Worm (Caenorhabditis elegans): ENCODE data around the gene C14C10.1.
A peak's percentile ranks its signal among the peaks of the same experiment; 100 is the strongest.

The C14C10.1 gene

DNA sequence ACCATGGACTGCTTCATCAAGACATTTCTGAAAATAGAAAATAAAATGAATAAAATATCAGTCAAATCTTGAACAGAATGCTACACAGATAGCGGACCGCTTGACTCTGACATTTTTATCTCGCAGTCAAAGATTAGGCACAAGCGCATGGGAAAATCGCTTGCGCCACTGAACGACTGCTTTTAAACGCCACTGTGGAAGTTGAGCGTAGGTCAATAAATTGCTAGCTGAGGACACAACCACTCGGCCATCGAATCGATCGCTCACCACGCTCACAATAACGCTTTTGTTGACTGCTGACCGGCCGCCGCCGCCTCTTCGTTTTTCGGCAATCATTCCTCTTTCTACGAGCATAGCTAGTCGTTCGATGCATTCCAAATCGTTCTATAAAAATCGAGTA lies 8.7 kb downstream of the C14C10.1 start (continued):
- no peak for TF ChIP-seq nhr-6 (tag; optimal IDR thresholded peaks at IDR 0.05)
- no peak for TF ChIP-seq ztf-11 (tag; optimal IDR thresholded peaks at IDR 0.05)
- TF ChIP-seq nhr-12 (tag; optimal IDR thresholded peaks at IDR 0.05): no peak
- no peak for TF ChIP-seq skn-1 (tag; optimal IDR thresholded peaks at IDR 0.05)
- no peak for TF ChIP-seq blmp-1 (tag; optimal IDR thresholded peaks at IDR 0.05; ENCODE audit: insufficient read depth)
- TF ChIP-seq dmd-4 (tag; optimal IDR thresholded peaks at IDR 0.05): no peak
- TF ChIP-seq sem-4 (tag; optimal IDR thresholded peaks at IDR 0.05): no peak
- TF ChIP-seq lsy-2 (tag; optimal IDR thresholded peaks at IDR 0.05): peak in 1 of 2 experiments; percentile 41
- TF ChIP-seq nhr-77 (tag; optimal IDR thresholded peaks at IDR 0.05): no peak
- no peak for TF ChIP-seq unc-55 (GFP tag; optimal IDR thresholded peaks at IDR 0.05)
- no peak for TF ChIP-seq ztf-1 (GFP tag; conservative IDR thresholded peaks at IDR 0.05)
- TF ChIP-seq ceh-82 (tag; optimal IDR thresholded peaks at IDR 0.05): no peak
- peak; percentile 55 for TF ChIP-seq sma-3 (GFP tag; optimal IDR thresholded peaks at IDR 0.05)
- TF ChIP-seq Y55F3AM.14 (GFP tag; optimal IDR thresholded peaks at IDR 0.05): no peak
- TF ChIP-seq nhr-237 (tag; optimal IDR thresholded peaks at IDR 0.05): no peak
- TF ChIP-seq aly-2 (tag; optimal IDR thresholded peaks at IDR 0.05): no peak
- peak; percentile 48 for TF ChIP-seq nhr-21 (tag; optimal IDR thresholded peaks at IDR 0.05)
- no peak for TF ChIP-seq elt-3 (tag; optimal IDR thresholded peaks at IDR 0.05)
- peak; percentile 29 for TF ChIP-seq egl-27 (tag; optimal IDR thresholded peaks at IDR 0.05)

- TF ChIP-seq ztf-1 (GFP tag; conservative IDR thresholded peaks at IDR 0.05) (no peak), blmp-1 (tag; optimal IDR thresholded peaks at IDR 0.05; ENCODE audit: insufficient read depth) (no peak), nhr-10 (tag; optimal IDR thresholded peaks at IDR 0.05) (no peak), nhr-25 (tag; optimal IDR thresholded peaks at IDR 0.05) (no peak), nhr-77 (tag; optimal IDR thresholded peaks at IDR 0.05) (no peak), alr-1 (tag; optimal IDR thresholded peaks at IDR 0.05) (no peak), lsy-2 (tag; optimal IDR thresholded peaks at IDR 0.05) (peak in 1 of 2 experiments; percentile 29), C34F6.9 (tag; optimal IDR thresholded peaks at IDR 0.05) (peak; percentile 50), nhr-11 (tag; optimal IDR thresholded peaks at IDR 0.05) (no peak), ceh-16 (tag; optimal IDR thresholded peaks at IDR 0.05) (no peak), ztf-4 (tag; optimal IDR thresholded peaks at IDR 0.05) (no peak), mdl-1 (tag; optimal IDR thresholded peaks at IDR 0.05) (no peak), crh-2 (tag; optimal IDR thresholded peaks at IDR 0.05) (peak; percentile 35), elt-3 (tag; optimal IDR thresholded peaks at IDR 0.05) (no peak), unc-55 (GFP tag; optimal IDR thresholded peaks at IDR 0.05) (peak; percentile 46), elt-1 (tag; optimal IDR thresholded peaks at IDR 0.05) (no peak), ZK546.5 (tag; optimal IDR thresholded peaks at IDR 0.05) (no peak), ztf-11 (tag; optimal IDR thresholded peaks at IDR 0.05) (no peak), nhr-237 (tag; optimal IDR thresholded peaks at IDR 0.05) (no peak), zag-1 (tag; optimal IDR thresholded peaks at IDR 0.05) (no peak), sma-3 (GFP tag; optimal IDR thresholded peaks at IDR 0.05) (no peak), mbf-1 (tag; optimal IDR thresholded peaks at IDR 0.05) (no peak), sem-4 (tag; optimal IDR thresholded peaks at IDR 0.05) (no peak), lin-13 (GFP tag; optimal IDR thresholded peaks at IDR 0.05) (no peak), R02D3.7 (tag; optimal IDR thresholded peaks at IDR 0.05) (no peak), snpc-4 (tag; optimal IDR thresholded peaks at IDR 0.05) (no peak), dmd-4 (tag; optimal IDR thresholded peaks at IDR 0.05) (no peak), gmeb-1 (tag; optimal IDR thresholded peaks at IDR 0.05) (no peak), fos-1 (tag; optimal IDR thresholded peaks at IDR 0.05) (no peak), lin-39 (tag; optimal IDR thresholded peaks at IDR 0.05) (no peak), F13H6.1 (tag; optimal IDR thresholded peaks at IDR 0.05) (no peak)
Observed at ce11 chrV:12599110-12599509, 11.0 kb downstream of the C14C10.1 start, which contains the start of the genes C14C10.10 and ril-2. TSS of gene C14C10.10 (minus strand) at chrV:12599128. TSS of gene ril-2 (minus strand) at chrV:12599157.

DNA sequence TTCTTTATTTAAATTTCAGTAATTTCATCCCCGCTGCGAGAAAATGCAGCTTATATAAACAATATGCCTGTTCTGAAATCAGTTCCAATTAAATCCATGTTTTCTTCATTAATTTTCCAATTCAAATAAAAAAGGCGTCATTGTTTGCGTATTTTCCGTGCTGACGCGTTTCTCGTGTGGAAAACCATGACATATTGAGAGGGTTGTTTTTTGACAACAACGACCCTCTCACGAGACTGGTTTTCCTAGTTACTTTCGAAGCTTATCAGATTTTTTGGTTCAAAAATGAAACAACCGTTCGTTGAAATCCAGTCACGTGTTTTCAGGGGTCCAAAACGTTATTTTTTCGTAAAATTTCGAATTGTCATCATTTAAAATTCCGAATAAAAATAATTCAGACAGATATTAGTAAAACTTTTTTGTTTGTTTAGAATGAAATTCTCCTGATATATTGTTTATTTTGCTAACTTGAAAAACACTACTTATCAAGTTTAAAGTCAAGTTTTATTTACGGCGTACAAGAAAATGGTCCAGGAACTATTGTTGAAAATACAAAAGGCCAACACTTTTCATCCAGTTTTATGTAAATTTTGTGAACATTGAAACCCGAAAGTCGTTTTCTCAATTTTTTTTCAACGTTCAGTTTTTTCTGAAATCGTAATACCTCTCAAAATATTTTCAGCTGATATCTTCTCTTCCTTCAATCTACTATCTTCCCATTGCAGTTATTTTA lies 11.5 kb downstream of the C14C10.1 start, which contains the start of gene C14C10.5:
Gene C14C10.5 (plus strand): TSS at position 683 of the 733 bp plus-strand sequence.
- TF ChIP-seq nhr-129 (tag; optimal IDR thresholded peaks at IDR 0.05) (peak; percentile 35), ztf-4 (tag; optimal IDR thresholded peaks at IDR 0.05) (no peak), lsy-2 (tag; optimal IDR thresholded peaks at IDR 0.05) (peak in 1 of 2 experiments; percentile 14), mab-5 (tag; optimal IDR thresholded peaks at IDR 0.05) (no peak), peb-1 (tag; optimal IDR thresholded peaks at IDR 0.05) (no peak)

Data from whole organism, L2 larva.